Worm (Caenorhabditis elegans): Measurements from ENCODE around the gene F38A6.5.

F38A6.5 gene

ce11 chrV:20776761-20777160 lies 3.2 kb upstream of the F38A6.5 start (continued):
- no peak for TF ChIP-seq daf-8 (GFP tag; IDR thresholded peaks at IDR 0.05)
- TF ChIP-seq hmg-1.1 (GFP tag; IDR thresholded peaks at IDR 0.05): peak; percentile 70
- TF ChIP-seq mdt-29 (GFP tag; IDR thresholded peaks at IDR 0.05): 0 out of 2 replicates have a peak, but pooled peaks have one; percentile 6
- peak; percentile 56; the same call in 1 of the 2 replicates for TF ChIP-seq php-3 (GFP tag; IDR thresholded peaks at IDR 0.05)
- no peak for TF ChIP-seq ceh-82 (tag; optimal IDR thresholded peaks at IDR 0.05)
- no peak for TF ChIP-seq fos-1 (tag; optimal IDR thresholded peaks at IDR 0.05)
- peak; percentile 81 for TF ChIP-seq nhr-28 (tag; optimal IDR thresholded peaks at IDR 0.05)
- TF ChIP-seq zfp-2 (tag; optimal IDR thresholded peaks at IDR 0.05): no peak
- no peak for TF ChIP-seq lir-3 (tag; optimal IDR thresholded peaks at IDR 0.05)
- no peak for TF ChIP-seq lin-39 (tag; optimal IDR thresholded peaks at IDR 0.05)
- no peak for TF ChIP-seq dmd-8 (GFP tag; IDR thresholded peaks at IDR 0.05)
- no peak for TF ChIP-seq aly-2 (tag; optimal IDR thresholded peaks at IDR 0.05)
- TF ChIP-seq egl-43 (GFP tag; IDR thresholded peaks at IDR 0.05): 0 out of 2 replicates have a peak, but pooled peaks have one; percentile 44
- peak; percentile 36; the same call in 1 of the 2 replicates for TF ChIP-seq lin-1 (GFP tag; IDR thresholded peaks at IDR 0.05)
- TF ChIP-seq madf-5 (GFP tag; IDR thresholded peaks at IDR 0.05): no peak
- TF ChIP-seq ceh-20 (GFP tag; IDR thresholded peaks at IDR 0.05): no peak
- no peak for TF ChIP-seq unc-39 (tag; optimal IDR thresholded peaks at IDR 0.05)
- TF ChIP-seq F37D6.2 (tag; optimal IDR thresholded peaks at IDR 0.05): no peak
- peak; percentile 84 for TF ChIP-seq aha-1 (tag)
- no peak for TF ChIP-seq ceh-62 (tag; optimal IDR thresholded peaks at IDR 0.05)
- no peak for TF ChIP-seq daf-16 (GFP tag; optimal IDR thresholded peaks at IDR 0.05)
- peak; percentile 48 for TF ChIP-seq daf-16 (tag; optimal IDR thresholded peaks at IDR 0.05)
- TF ChIP-seq nhr-102 (tag; optimal IDR thresholded peaks at IDR 0.05): no peak
- 0 out of 2 replicates have a peak, but pooled peaks have one; percentile 30 for TF ChIP-seq arid-1 (GFP tag; conservative IDR thresholded peaks at IDR 0.05)
- peak; percentile 53 for TF ChIP-seq dve-1 (tag; optimal IDR thresholded peaks at IDR 0.05; ENCODE audit: insufficient read depth)
- no peak for TF ChIP-seq zip-11 (GFP tag; IDR thresholded peaks at IDR 0.05)
- TF ChIP-seq T20F7.1 (GFP tag; optimal IDR thresholded peaks at IDR 0.05): no peak
- TF ChIP-seq Y5F2A.4 (GFP tag; optimal IDR thresholded peaks at IDR 0.05): no peak
- no peak for TF ChIP-seq nhr-10 (tag; optimal IDR thresholded peaks at IDR 0.05)
- TF ChIP-seq egl-27 (tag; optimal IDR thresholded peaks at IDR 0.05): no peak
- peak; percentile 77 for TF ChIP-seq hlh-11 (tag; optimal IDR thresholded peaks at IDR 0.05)
- peak; percentile 73 for TF ChIP-seq ctbp-1 (GFP tag; IDR thresholded peaks at IDR 0.05)
- peak; percentile 19 for TF ChIP-seq ces-1 (GFP tag; optimal IDR thresholded peaks at IDR 0.05)

ce11 chrV:20775269-20775668 lies 1.7 kb upstream of the F38A6.5 start, which contains the start of gene F38A6.4:
Gene F38A6.4, minus strand, starts transcription at chrV:20775369.
- TF ChIP-seq hlh-30 (tag; optimal IDR thresholded peaks at IDR 0.05; ENCODE audit: insufficient read depth) (peak; percentile 29), F10B5.3 (tag; optimal IDR thresholded peaks at IDR 0.05) (no peak), dmd-8 (GFP tag; IDR thresholded peaks at IDR 0.05) (no peak), daf-19 (GFP tag; conservative IDR thresholded peaks at IDR 0.05) (no peak), nhr-42 (GFP tag; IDR thresholded peaks at IDR 0.05) (no peak), Y5F2A.4 (GFP tag; optimal IDR thresholded peaks at IDR 0.05) (no peak), nhr-48 (tag; optimal IDR thresholded peaks at IDR 0.05) (no peak), unc-62 (GFP tag; optimal IDR thresholded peaks at IDR 0.05 in 1 of 2) (peak in 1 of 2 experiments; percentile 84), unc-62 (tag; optimal IDR thresholded peaks at IDR 0.05) (no peak), F37D6.2 (tag; optimal IDR thresholded peaks at IDR 0.05) (no peak), unc-130 (GFP tag; optimal IDR thresholded peaks at IDR 0.05) (no peak), lsy-2 (tag; optimal IDR thresholded peaks at IDR 0.05) (no peak), madf-5 (GFP tag; IDR thresholded peaks at IDR 0.05) (no peak), cey-2 (tag; optimal IDR thresholded peaks at IDR 0.05; ENCODE audit: borderline replicate concordance, insufficient read depth) (no peak), nhr-28 (tag; optimal IDR thresholded peaks at IDR 0.05) (peak; percentile 25), daf-16 (GFP tag; optimal IDR thresholded peaks at IDR 0.05) (no peak), daf-16 (tag; optimal IDR thresholded peaks at IDR 0.05) (peak; percentile 11), dmd-6 (GFP tag; IDR thresholded peaks at IDR 0.05) (no peak), vab-7 (GFP tag; IDR thresholded peaks at IDR 0.05) (no peak), F44E2.7 (GFP tag; IDR thresholded peaks at IDR 0.05) (no peak), mxl-2 (GFP tag; conservative IDR thresholded peaks at IDR 0.05) (no peak), fos-1 (tag; optimal IDR thresholded peaks at IDR 0.05) (no peak), fkh-10 (GFP tag; optimal IDR thresholded peaks at IDR 0.05) (no peak), dve-1 (tag; optimal IDR thresholded peaks at IDR 0.05; ENCODE audit: insufficient read depth) (peak; percentile 11), ztf-7 (tag; optimal IDR thresholded peaks at IDR 0.05) (no peak)

Data from whole organism, L4 larva.